Worm (Caenorhabditis elegans): ENCODE data around the gene K09C8.9.
A peak's percentile ranks its signal among the peaks of the same experiment; 100 is the strongest.

Gene K09C8.9

ce11 chrX:10928948-10929563 lies 38.5 kb downstream of the K09C8.9 start, which contains the start of gene dgn-1:
Gene dgn-1 (minus strand): TSS chrX:10928998.
- TF ChIP-seq hlh-11 (tag; optimal IDR thresholded peaks at IDR 0.05) = peak; percentile 27
- TF ChIP-seq nhr-28 (tag; optimal IDR thresholded peaks at IDR 0.05) = peak; percentile 42
- TF ChIP-seq pqm-1 (tag; optimal IDR thresholded peaks at IDR 0.05) = peak; percentile 30
- 0 out of 2 replicates have a peak, but pooled peaks have one; percentile 12 for TF ChIP-seq dmd-6 (GFP tag; IDR thresholded peaks at IDR 0.05)
- no peak for TF ChIP-seq hmg-1.1 (GFP tag; IDR thresholded peaks at IDR 0.05)
- peak; percentile 47 for TF ChIP-seq aha-1 (tag)

- TF ChIP-seq hlh-11 (tag; optimal IDR thresholded peaks at IDR 0.05) (no peak), lim-7 (GFP tag; IDR thresholded peaks at IDR 0.05) (no peak), R02D3.7 (tag; optimal IDR thresholded peaks at IDR 0.05) (no peak), lsy-2 (tag; optimal IDR thresholded peaks at IDR 0.05) (no peak), zag-1 (tag; optimal IDR thresholded peaks at IDR 0.05) (no peak), ceh-62 (tag; optimal IDR thresholded peaks at IDR 0.05) (no peak), sdz-12 (GFP tag; optimal IDR thresholded peaks at IDR 0.05) (no peak), cey-2 (tag; optimal IDR thresholded peaks at IDR 0.05; ENCODE audit: borderline replicate concordance, insufficient read depth) (no peak), spr-1 (tag; optimal IDR thresholded peaks at IDR 0.05) (no peak), nhr-42 (GFP tag; IDR thresholded peaks at IDR 0.05) (no peak), dmd-9 (GFP tag; IDR thresholded peaks at IDR 0.05) (no peak)
Observed at ce11 chrX:10927136-10927535, 40.5 kb downstream of the K09C8.9 start.

- TF ChIP-seq unc-62 (GFP tag; optimal IDR thresholded peaks at IDR 0.05 in 1 of 2) = peak in 1 of 2 experiments; percentile 95
- TF ChIP-seq unc-62 (tag; optimal IDR thresholded peaks at IDR 0.05) = no peak
- TF ChIP-seq nhr-111 (GFP tag; optimal IDR thresholded peaks at IDR 0.05) = no peak
Observed at ce11 chrX:10924031-10924430, 43.6 kb downstream of the K09C8.9 start.

- TF ChIP-seq F49E8.2 (tag; optimal IDR thresholded peaks at IDR 0.05; ENCODE audit: borderline replicate concordance) = no peak
- no peak for TF ChIP-seq hlh-11 (tag; optimal IDR thresholded peaks at IDR 0.05)
- no peak for TF ChIP-seq ceh-82 (tag; optimal IDR thresholded peaks at IDR 0.05)
- TF ChIP-seq unc-130 (GFP tag; optimal IDR thresholded peaks at IDR 0.05) = no peak
- no peak for TF ChIP-seq ces-1 (GFP tag; optimal IDR thresholded peaks at IDR 0.05)
- TF ChIP-seq saeg-2 (GFP tag; IDR thresholded peaks at IDR 0.05) = no peak
- TF ChIP-seq nhr-28 (tag; optimal IDR thresholded peaks at IDR 0.05) = no peak
- no peak for TF ChIP-seq T20F7.1 (GFP tag; optimal IDR thresholded peaks at IDR 0.05)
- TF ChIP-seq lin-39 (tag; optimal IDR thresholded peaks at IDR 0.05) = no peak
- TF ChIP-seq dve-1 (tag; optimal IDR thresholded peaks at IDR 0.05; ENCODE audit: insufficient read depth) = no peak
- TF ChIP-seq lin-38 (GFP tag; IDR thresholded peaks at IDR 0.05) = no peak
- TF ChIP-seq skn-1 (tag; optimal IDR thresholded peaks at IDR 0.05) = no peak
- no peak for TF ChIP-seq dpl-1 (GFP tag; optimal IDR thresholded peaks at IDR 0.05)
- TF ChIP-seq mxl-3 (GFP tag; optimal IDR thresholded peaks at IDR 0.05) = no peak
- TF ChIP-seq nhr-48 (tag; optimal IDR thresholded peaks at IDR 0.05) = no peak
- TF ChIP-seq zip-2 (tag; optimal IDR thresholded peaks at IDR 0.05) = no peak
- TF ChIP-seq Y105C5A.15 (GFP tag; IDR thresholded peaks at IDR 0.05) = no peak
- TF ChIP-seq daf-19 (GFP tag; conservative IDR thresholded peaks at IDR 0.05) = no peak
- no peak for TF ChIP-seq sdz-12 (GFP tag; optimal IDR thresholded peaks at IDR 0.05)
- TF ChIP-seq gei-8 (GFP tag; optimal IDR thresholded peaks at IDR 0.05) = no peak
Observed at ce11 chrX:10919613-10920012, 48.0 kb downstream of the K09C8.9 start, which contains the start of gene nstp-9. Gene nstp-9 (minus strand): TSS chrX:10919713.
